Worm (Caenorhabditis elegans) whole organism, late embryonic: ENCODE measurements around the gene R11E3.1.

Experiments used
- ama-1 ChIP-seq: fragments of 150-350 bp; optimal IDR thresholded peaks from 2 replicates; lab custom pipeline; 2014
- ceh-24 ChIP-seq: sonication (generic microtip); optimal IDR thresholded peaks from 2 replicates; lab custom pipeline; 2016; ENCODE audit warnings: mild to moderate bottlenecking, missing genetic modification characterization, missing compliant biosample characterization
- ceh-48 ChIP-seq: sonication (generic microtip); optimal IDR thresholded peaks from 2 replicates; lab custom pipeline; 2016; ENCODE audit warnings: missing genetic modification characterization, inconsistent platforms, missing compliant biosample characterization
- elt-2 ChIP-seq: sonication (generic microtip); optimal IDR thresholded peaks from 2 replicates; lab custom pipeline; 2016; ENCODE audit warnings: missing genetic modification reagents, missing genetic modification characterization, missing compliant biosample characterization
- odd-2 ChIP-seq: sonication (generic microtip); optimal IDR thresholded peaks from 2 replicates; lab custom pipeline; 2017; ENCODE audit warnings: antibody characterized with exemption, mild to moderate bottlenecking, missing genetic modification characterization, missing compliant biosample characterization
- sox-4 ChIP-seq: sonication (generic microtip); optimal IDR thresholded peaks from 2 replicates; lab custom pipeline; 2017; ENCODE audit warnings: mild to moderate bottlenecking, missing genetic modification characterization, inconsistent platforms, missing compliant biosample characterization
- unc-86 ChIP-seq: sonication (generic microtip); optimal IDR thresholded peaks from 2 replicates; lab custom pipeline; 2016; ENCODE audit warnings: missing genetic modification characterization, missing compliant biosample characterization

DNA sequence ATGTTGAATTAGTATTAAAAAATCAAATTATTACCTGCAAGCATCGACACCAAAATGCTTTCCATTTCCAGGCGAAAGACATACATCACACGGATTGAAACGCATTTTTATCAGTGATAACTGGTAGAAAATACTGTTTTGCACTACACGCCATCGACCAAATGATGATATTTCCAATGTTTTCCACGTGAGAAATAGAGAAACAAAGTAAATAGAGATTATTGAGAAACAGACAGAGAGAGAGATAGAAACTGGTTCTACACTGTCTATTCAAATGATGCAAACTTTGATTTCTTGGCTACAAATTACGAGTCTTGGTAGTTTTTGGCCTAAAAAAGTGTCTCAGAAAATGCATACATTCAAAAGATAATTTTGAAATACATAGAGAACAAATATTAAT is 1.2 kb upstream of the R11E3.1 start, which contains the start of gene nhr-104:
- no peak for TF ChIP-seq sox-4 (tag; lab: Kevin White, UChicago)
- TF ChIP-seq odd-2 (tag; lab: Kevin White, UChicago) = no peak
- TF ChIP-seq elt-2 = peak; percentile 29
- no peak for TF ChIP-seq ceh-48 (tag; lab: Kevin White, UChicago)
- TF ChIP-seq ama-1 (lab: Kevin White, UChicago) = no peak
- no peak for TF ChIP-seq ceh-24 (tag; lab: Kevin White, UChicago)
- TF ChIP-seq unc-86 (tag; lab: Kevin White, UChicago) = no peak
